Fruit fly (Drosophila melanogaster): Measurements from ENCODE around the gene CG33267.

Gene CG33267

DNA sequence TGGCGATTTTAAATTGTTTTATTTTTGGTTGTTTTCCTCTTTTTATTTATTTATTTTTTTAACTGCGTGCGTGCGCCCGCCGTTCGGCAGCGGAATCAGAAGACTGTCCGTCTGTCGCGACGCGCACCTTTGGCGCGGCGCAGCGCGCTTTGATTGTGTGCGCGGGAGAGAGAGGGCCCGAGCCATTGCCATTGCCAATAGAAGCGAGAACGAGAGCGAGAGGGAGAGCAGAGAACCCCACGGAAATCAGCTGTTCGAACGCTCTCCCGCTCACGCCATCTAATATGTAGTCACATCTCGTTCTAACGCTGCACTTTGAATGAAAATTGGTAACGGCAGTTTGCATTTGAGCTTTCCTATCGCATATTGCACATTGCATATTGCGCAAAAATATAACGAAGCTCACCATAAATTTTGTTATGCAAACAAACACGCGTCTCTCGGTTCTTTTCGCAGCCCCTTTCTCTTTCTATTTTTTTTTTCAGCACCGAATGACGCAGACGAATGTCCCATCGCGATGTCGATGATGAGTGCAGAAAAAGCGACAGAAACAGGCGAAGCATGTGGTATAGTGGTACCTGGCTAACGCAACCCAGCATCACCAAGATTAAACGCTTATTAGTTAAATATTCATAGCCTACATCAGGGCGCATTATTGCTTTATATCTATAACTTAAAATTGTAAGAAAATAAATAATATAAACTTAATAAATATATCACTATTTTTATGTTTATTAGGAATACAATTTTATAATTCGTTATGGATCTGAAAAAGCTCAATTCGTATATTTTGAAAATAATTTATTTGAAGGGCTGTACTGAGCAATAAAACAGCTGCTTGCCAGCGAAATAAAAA is 29.7 kb upstream of the CG33267 start:
- TF ChIP-seq toe (GFP tag; optimal IDR thresholded peaks at IDR 0.05) (peak; percentile 18), pad (GFP tag; optimal IDR thresholded peaks at IDR 0.05) (no peak), CG7045 (GFP tag; optimal IDR thresholded peaks at IDR 0.05) (no peak), CG14711 (tag; optimal IDR thresholded peaks at IDR 0.05) (no peak), cic (GFP tag; optimal IDR thresholded peaks at IDR 0.05) (peak; percentile 44), tj (GFP tag; optimal IDR thresholded peaks at IDR 0.05) (peak; percentile 70), CG11617 (GFP tag; optimal IDR thresholded peaks at IDR 0.05) (no peak), bab1 (GFP tag; optimal IDR thresholded peaks at IDR 0.05) (no peak), CG12768 (GFP tag; optimal IDR thresholded peaks at IDR 0.05) (peak; percentile 49), Mnt (GFP tag; optimal IDR thresholded peaks at IDR 0.05) (peak; percentile 20), Hr96 (GFP tag; optimal IDR thresholded peaks at IDR 0.05) (no peak), cnc (optimal IDR thresholded peaks at IDR 0.05) (no peak), CG5204 (GFP tag; optimal IDR thresholded peaks at IDR 0.05) (no peak), Clk (GFP tag; optimal IDR thresholded peaks at IDR 0.05) (peak; percentile 61), ovo (GFP tag; optimal IDR thresholded peaks at IDR 0.05) (peak; percentile 71), CG1620 (GFP tag; optimal IDR thresholded peaks at IDR 0.05) (peak; percentile 55), kay (GFP tag; ENCODE audit: borderline replicate concordance) (peak; percentile 97), CG33017 (tag; optimal IDR thresholded peaks at IDR 0.05) (peak; percentile 23), Crg-1 (GFP tag; optimal IDR thresholded peaks at IDR 0.05) (no peak), CG7101 (tag; optimal IDR thresholded peaks at IDR 0.05) (no peak)

DNA sequence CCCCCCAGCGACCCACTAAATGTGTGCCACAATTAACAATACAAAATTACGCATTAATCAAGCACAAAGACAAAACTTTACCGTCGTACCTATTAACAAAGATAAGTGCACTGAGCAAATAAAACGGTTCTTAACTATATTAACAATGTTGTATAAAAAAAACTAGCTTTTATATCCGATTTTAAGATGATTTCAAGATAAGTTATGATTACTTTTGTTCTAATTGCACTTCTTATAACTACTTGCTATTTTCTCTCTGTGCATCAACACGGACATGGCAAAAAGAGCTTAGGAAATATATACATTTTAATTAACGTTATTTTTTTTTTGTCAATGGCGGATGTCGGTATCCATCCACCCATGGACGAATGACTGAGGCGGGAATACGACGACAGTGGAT is 28.2 kb upstream of the CG33267 start:
- no peak for TF ChIP-seq tj (GFP tag; optimal IDR thresholded peaks at IDR 0.05)
- TF ChIP-seq Hr96 (GFP tag; optimal IDR thresholded peaks at IDR 0.05), result no peak
- TF ChIP-seq CG33017 (tag; optimal IDR thresholded peaks at IDR 0.05), result no peak
- TF ChIP-seq pad (GFP tag; optimal IDR thresholded peaks at IDR 0.05), result no peak
- no peak for TF ChIP-seq CG5204 (GFP tag; optimal IDR thresholded peaks at IDR 0.05)
- no peak for TF ChIP-seq Crg-1 (GFP tag; optimal IDR thresholded peaks at IDR 0.05)
- TF ChIP-seq CG7101 (tag; optimal IDR thresholded peaks at IDR 0.05), result no peak
- no peak for TF ChIP-seq cnc (optimal IDR thresholded peaks at IDR 0.05)
- no peak for TF ChIP-seq Clk (GFP tag; optimal IDR thresholded peaks at IDR 0.05)
- no peak for TF ChIP-seq CG7045 (GFP tag; optimal IDR thresholded peaks at IDR 0.05)
- no peak for TF ChIP-seq CG14711 (tag; optimal IDR thresholded peaks at IDR 0.05)
- no peak for TF ChIP-seq CG1620 (GFP tag; optimal IDR thresholded peaks at IDR 0.05)
- no peak for TF ChIP-seq CG12768 (GFP tag; optimal IDR thresholded peaks at IDR 0.05)
- TF ChIP-seq cic (GFP tag; optimal IDR thresholded peaks at IDR 0.05), result no peak
- TF ChIP-seq CG11617 (GFP tag; optimal IDR thresholded peaks at IDR 0.05), result no peak
- no peak for TF ChIP-seq kay (GFP tag; ENCODE audit: borderline replicate concordance)
- TF ChIP-seq ovo (GFP tag; optimal IDR thresholded peaks at IDR 0.05), result no peak

- peak; percentile 81 for TF ChIP-seq tj (GFP tag; optimal IDR thresholded peaks at IDR 0.05)
- no peak for TF ChIP-seq Clk (GFP tag; optimal IDR thresholded peaks at IDR 0.05)
- TF ChIP-seq Mnt (GFP tag; optimal IDR thresholded peaks at IDR 0.05), result no peak
- peak; percentile 89 for TF ChIP-seq kay (GFP tag; ENCODE audit: borderline replicate concordance)
Observed at dm6 chr3L:11536767-11537419, 27.4 kb upstream of the CG33267 start.

DNA sequence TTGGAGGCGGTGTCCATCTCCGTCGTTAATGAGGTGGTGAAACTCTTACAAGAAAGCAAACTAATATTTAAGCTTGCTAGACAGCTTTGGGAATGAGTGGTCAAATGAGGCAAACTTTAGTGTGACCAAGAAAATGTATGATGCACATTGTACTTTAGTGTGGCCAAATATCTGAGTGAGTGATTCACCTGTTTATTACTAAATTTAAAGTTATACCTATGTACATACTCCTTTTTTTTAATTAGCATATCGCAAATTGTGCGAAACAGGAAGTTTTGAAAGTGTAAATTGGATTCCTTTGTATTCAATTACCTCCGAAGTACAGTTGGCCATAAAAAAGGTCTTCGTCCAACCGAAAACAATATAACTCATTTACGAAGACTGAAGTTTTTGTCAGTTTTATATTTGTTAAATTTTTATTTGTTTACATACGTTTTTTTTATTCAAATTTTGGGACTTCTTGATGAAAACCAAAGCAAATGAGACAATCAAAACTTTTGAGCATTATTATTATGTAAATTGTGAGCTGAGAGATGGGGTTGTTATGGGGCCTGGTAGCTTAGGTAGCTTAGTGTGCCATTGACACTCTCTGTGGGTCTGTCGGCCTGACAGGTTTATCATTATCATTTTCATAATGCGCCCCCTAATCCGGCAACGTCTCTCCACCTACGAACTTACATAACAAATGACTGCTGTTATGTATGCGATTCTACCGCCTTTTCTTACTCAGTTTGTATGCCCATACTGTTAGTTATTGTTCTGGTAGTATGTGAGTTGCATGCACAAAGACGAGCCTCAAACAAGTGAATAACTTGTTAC is 24.6 kb upstream of the CG33267 start:
- TF ChIP-seq CG14711 (tag; optimal IDR thresholded peaks at IDR 0.05) (no peak), ovo (GFP tag; optimal IDR thresholded peaks at IDR 0.05) (no peak), CG7101 (tag; optimal IDR thresholded peaks at IDR 0.05) (no peak), cnc (optimal IDR thresholded peaks at IDR 0.05) (no peak), CG33017 (tag; optimal IDR thresholded peaks at IDR 0.05) (no peak), bab1 (GFP tag; optimal IDR thresholded peaks at IDR 0.05) (no peak), toe (GFP tag; optimal IDR thresholded peaks at IDR 0.05) (no peak), CG5204 (GFP tag; optimal IDR thresholded peaks at IDR 0.05) (no peak), CG1620 (GFP tag; optimal IDR thresholded peaks at IDR 0.05) (no peak), tj (GFP tag; optimal IDR thresholded peaks at IDR 0.05) (no peak), cic (GFP tag; optimal IDR thresholded peaks at IDR 0.05) (no peak), Mnt (GFP tag; optimal IDR thresholded peaks at IDR 0.05) (no peak), CG12768 (GFP tag; optimal IDR thresholded peaks at IDR 0.05) (no peak), CG11617 (GFP tag; optimal IDR thresholded peaks at IDR 0.05) (no peak), kay (GFP tag; ENCODE audit: borderline replicate concordance) (no peak), CG7045 (GFP tag; optimal IDR thresholded peaks at IDR 0.05) (no peak), Crg-1 (GFP tag; optimal IDR thresholded peaks at IDR 0.05) (no peak), pad (GFP tag; optimal IDR thresholded peaks at IDR 0.05) (no peak)

DNA sequence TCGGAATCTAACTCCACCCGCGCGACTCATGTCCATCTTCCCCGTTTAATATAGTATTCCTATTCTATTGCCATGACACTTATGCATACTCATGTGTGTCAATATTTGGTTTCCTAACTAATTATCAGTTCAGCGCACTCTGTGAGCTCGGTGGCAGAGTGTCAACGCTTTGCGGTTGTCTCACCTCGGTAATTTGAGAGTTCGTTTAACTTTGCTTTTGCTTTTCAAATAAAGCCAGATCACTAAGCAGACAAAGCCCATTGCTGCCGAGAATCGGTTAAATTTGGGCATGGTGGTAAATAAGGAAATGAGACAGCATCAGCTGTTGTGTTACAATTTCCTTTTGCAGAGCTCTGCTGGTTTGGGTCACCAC is 24.0 kb upstream of the CG33267 start:
- TF ChIP-seq bab1 (GFP tag; optimal IDR thresholded peaks at IDR 0.05), result no peak
- TF ChIP-seq cnc (optimal IDR thresholded peaks at IDR 0.05), result no peak
- TF ChIP-seq tj (GFP tag; optimal IDR thresholded peaks at IDR 0.05), result no peak
- no peak for TF ChIP-seq CG12768 (GFP tag; optimal IDR thresholded peaks at IDR 0.05)
- TF ChIP-seq ovo (GFP tag; optimal IDR thresholded peaks at IDR 0.05), result no peak
- no peak for TF ChIP-seq toe (GFP tag; optimal IDR thresholded peaks at IDR 0.05)
- no peak for TF ChIP-seq CG1620 (GFP tag; optimal IDR thresholded peaks at IDR 0.05)
- TF ChIP-seq CG33017 (tag; optimal IDR thresholded peaks at IDR 0.05), result no peak
- no peak for TF ChIP-seq Clk (GFP tag; optimal IDR thresholded peaks at IDR 0.05)
- TF ChIP-seq cic (GFP tag; optimal IDR thresholded peaks at IDR 0.05), result peak; percentile 6
- TF ChIP-seq CG7101 (tag; optimal IDR thresholded peaks at IDR 0.05), result peak; percentile 26
- no peak for TF ChIP-seq Mnt (GFP tag; optimal IDR thresholded peaks at IDR 0.05)
- TF ChIP-seq CG7045 (GFP tag; optimal IDR thresholded peaks at IDR 0.05), result no peak
- no peak for TF ChIP-seq CG14711 (tag; optimal IDR thresholded peaks at IDR 0.05)
- TF ChIP-seq kay (GFP tag; ENCODE audit: borderline replicate concordance), result no peak
- TF ChIP-seq Crg-1 (GFP tag; optimal IDR thresholded peaks at IDR 0.05), result peak; percentile 42
- no peak for TF ChIP-seq CG5204 (GFP tag; optimal IDR thresholded peaks at IDR 0.05)
